In genomic region chrX:17872310-17872709, dm6 we compare ENCODE assay signal across 2 fruit fly cellular contexts.
TF ChIP-seq lines count a peak whose summit lies in the region.

No protein-coding gene starts in this region.

- TF ChIP-seq CTCF in whole organism, embryonic (GFP tag; optimal IDR thresholded peaks at IDR 0.05; lab: Kevin White, UChicago) = no peak

TF ChIP-seq in whole organism, embryonic, 481 proteins besides CTCF, POLR2A, EP300 and RAD21:
- peak; percentile 11 for TF ChIP-seq CG14710 (tag; optimal IDR thresholded peaks at IDR 0.05; lab: Kevin White, UChicago)
- 0 out of 2 replicates have a peak, but pooled peaks have one; percentile 12 for TF ChIP-seq Xrp1 (GFP tag; IDR thresholded peaks at IDR 0.05; lab: Robert Waterston, UW)
- peak; percentile 40 for TF ChIP-seq grn (GFP tag; optimal IDR thresholded peaks at IDR 0.05; lab: Kevin White, UChicago)
- TF ChIP-seq corto (GFP tag; optimal IDR thresholded peaks at IDR 0.05; lab: Kevin White, UChicago) = no peak
- peak; percentile 35 for TF ChIP-seq CG9727 (GFP tag; optimal IDR thresholded peaks at IDR 0.05; lab: Kevin White, UChicago)
- TF ChIP-seq mld (GFP tag; IDR thresholded peaks at IDR 0.05; lab: Robert Waterston, UW; ENCODE audit: partially characterized antibody) = no peak
- TF ChIP-seq dmrt11E (tag; optimal IDR thresholded peaks at IDR 0.05; lab: Kevin White, UChicago) = peak; percentile 38
- TF ChIP-seq CG1603 (tag; optimal IDR thresholded peaks at IDR 0.05; lab: Kevin White, UChicago) = peak; percentile 8
- TF ChIP-seq CG33557 (GFP tag; optimal IDR thresholded peaks at IDR 0.05; lab: Kevin White, UChicago) = peak; percentile 36
- TF ChIP-seq CG10565 (GFP tag; optimal IDR thresholded peaks at IDR 0.05; lab: Kevin White, UChicago) = no peak
- peak; percentile 56 for TF ChIP-seq Ets65A (GFP tag; lab: Kevin White, UChicago)
- peak; percentile 77 for TF ChIP-seq CG15696 (tag; optimal IDR thresholded peaks at IDR 0.05; lab: Kevin White, UChicago)
- TF ChIP-seq sens (GFP tag; lab: Kevin White, UChicago) = peak; percentile 80

TF ChIP-seq in whole organism, prepupa, 60 proteins besides CTCF, POLR2A, EP300 and RAD21:
- TF ChIP-seq CG10669 (GFP tag; optimal IDR thresholded peaks at IDR 0.05; lab: Kevin White, UChicago) = no peak
- TF ChIP-seq CG6792 (GFP tag; optimal IDR thresholded peaks at IDR 0.05; lab: Kevin White, UChicago) = no peak
- peak; percentile 37 for TF ChIP-seq fkh (GFP tag; optimal IDR thresholded peaks at IDR 0.05; lab: Kevin White, UChicago)
- no peak for TF ChIP-seq eg (GFP tag; IDR thresholded peaks at IDR 0.05; lab: Robert Waterston, UW)
- no peak for TF ChIP-seq Eip93F (GFP tag; optimal IDR thresholded peaks at IDR 0.05; lab: Kevin White, UChicago)
- TF ChIP-seq Eip78C (GFP tag; lab: Kevin White, UChicago) = peak; percentile 37
- no peak for TF ChIP-seq ss (GFP tag; optimal IDR thresholded peaks at IDR 0.05; lab: Kevin White, UChicago)
- TF ChIP-seq CG6808 (GFP tag; optimal IDR thresholded peaks at IDR 0.05; lab: Kevin White, UChicago) = peak; percentile 30
- no peak for TF ChIP-seq CG8119 (GFP tag; IDR thresholded peaks at IDR 0.05; lab: Robert Waterston, UW)
- TF ChIP-seq CG31627 (GFP tag; optimal IDR thresholded peaks at IDR 0.05; lab: Kevin White, UChicago) = no peak
- no peak for TF ChIP-seq Ets21C (GFP tag; optimal IDR thresholded peaks at IDR 0.05; lab: Kevin White, UChicago)
- TF ChIP-seq net (GFP tag; optimal IDR thresholded peaks at IDR 0.05; lab: Kevin White, UChicago) = no peak
- no peak for TF ChIP-seq dac (GFP tag; optimal IDR thresholded peaks at IDR 0.05; lab: Kevin White, UChicago)
- no peak for TF ChIP-seq svp (GFP tag; lab: Kevin White, UChicago)
- no peak for TF ChIP-seq CG11762 (GFP tag; optimal IDR thresholded peaks at IDR 0.05; lab: Kevin White, UChicago; ENCODE audit: insufficient read depth)
- TF ChIP-seq Eip75B (GFP tag; optimal IDR thresholded peaks at IDR 0.05; lab: Kevin White, UChicago) = no peak
- no peak for TF ChIP-seq pdm3 (GFP tag; optimal IDR thresholded peaks at IDR 0.05; lab: Kevin White, UChicago)
- no peak for TF ChIP-seq CG16779 (tag; optimal IDR thresholded peaks at IDR 0.05; lab: Kevin White, UChicago)
TF ChIP-seq in whole organism, prepupa: peak in this region for 3.
